Worm (Caenorhabditis elegans) whole organism, midembryonic: ENCODE results near the gene pals-19.

Experiments used
- T22C8.4 ChIP-seq: fragments of 200-800 bp; sonication (Bioruptor generic); IDR thresholded peaks from 2 replicates; pipeline ENCODE4 v1.3.6; 2022; ENCODE audit warnings: missing genetic modification characterization, missing compliant biosample characterization
- cog-1 ChIP-seq: sonication (generic microtip); optimal IDR thresholded peaks from 2 replicates; lab custom pipeline; 2016; ENCODE audit warnings: missing genetic modification characterization, missing compliant biosample characterization
- flt-1 ChIP-seq: fragments of 200-800 bp; sonication (Bioruptor generic); IDR thresholded peaks from 2 replicates; pipeline ENCODE4 v1.3.6; 2022; ENCODE audit warnings: missing genetic modification characterization, missing compliant biosample characterization
- klf-2 ChIP-seq: fragments of 200-800 bp; sonication (Bioruptor generic); conservative IDR thresholded peaks from 2 replicates; pipeline ENCODE4 v1.3.6; 2022; ENCODE audit warnings: missing genetic modification reagents, missing genetic modification characterization, missing compliant biosample characterization
- med-1 ChIP-seq: sonication (generic microtip); optimal IDR thresholded peaks from 2 replicates; lab custom pipeline; 2017; ENCODE audit warnings: missing genetic modification characterization, mild to moderate bottlenecking, missing compliant biosample characterization, antibody characterized with exemption, missing genetic modification reagents; ENCODE audit not compliant: insufficient read depth
- ref-1 ChIP-seq: fragments of 200-800 bp; sonication (Bioruptor generic); conservative IDR thresholded peaks from 2 replicates; pipeline ENCODE4 v1.3.6; 2022; ENCODE audit warnings: missing genetic modification reagents, missing genetic modification characterization, missing compliant biosample characterization
- tab-1 ChIP-seq: fragments of 200-800 bp; sonication (Bioruptor generic); IDR thresholded peaks from 2 replicates; pipeline ENCODE4 v1.3.6; 2022; ENCODE audit warnings: missing genetic modification characterization, missing compliant biosample characterization
- ztf-23 ChIP-seq: fragments of 200-800 bp; sonication (Bioruptor generic); IDR thresholded peaks from 2 replicates; pipeline ENCODE4 v1.3.6; 2022; ENCODE audit warnings: missing genetic modification reagents, missing genetic modification characterization, missing compliant biosample characterization
- ztf-29 ChIP-seq: fragments of 200-800 bp; sonication (Bioruptor generic); IDR thresholded peaks from 2 replicates; pipeline ENCODE4 v1.3.6; 2022; ENCODE audit warnings: missing genetic modification reagents, missing genetic modification characterization, missing compliant biosample characterization

pals-19 gene

ce11 chrIII:1380535-1381274 lies 21.0 kb upstream of the pals-19 start, which contains the start of the genes pals-21 and Y82E9BR.6:
Gene pals-21, minus strand, starts transcription at chrIII:1380635.
Gene Y82E9BR.6, plus strand, starts transcription at chrIII:1381224.
- TF ChIP-seq ref-1 (GFP tag; lab: Robert Waterston, UW) = no peak
- TF ChIP-seq tab-1 (GFP tag; lab: Robert Waterston, UW) = no peak
- TF ChIP-seq med-1 (GFP tag; lab: Kevin White, UChicago) = no peak
- TF ChIP-seq flt-1 (GFP tag; lab: Robert Waterston, UW) = no peak
- no peak for TF ChIP-seq klf-2
- TF ChIP-seq ztf-23 = no peak
- TF ChIP-seq cog-1 (tag; lab: Kevin White, UChicago) = no peak
- TF ChIP-seq ztf-29 = no peak
- TF ChIP-seq T22C8.4 (GFP tag; lab: Robert Waterston, UW) = no peak

- no peak for TF ChIP-seq flt-1 (GFP tag; lab: Robert Waterston, UW)
- TF ChIP-seq ztf-29 = no peak
- TF ChIP-seq klf-2 = no peak
- TF ChIP-seq cog-1 (tag; lab: Kevin White, UChicago) = no peak
- no peak for TF ChIP-seq med-1 (GFP tag; lab: Kevin White, UChicago)
- no peak for TF ChIP-seq T22C8.4 (GFP tag; lab: Robert Waterston, UW)
- TF ChIP-seq ref-1 (GFP tag; lab: Robert Waterston, UW) = no peak
- no peak for TF ChIP-seq tab-1 (GFP tag; lab: Robert Waterston, UW)
- TF ChIP-seq ztf-23 = no peak
These were observed 18.3 kb upstream of the pals-19 start for ce11 chrIII:1383483-1383882.

- no peak for TF ChIP-seq ref-1 (GFP tag; lab: Robert Waterston, UW)
- TF ChIP-seq klf-2 = no peak
- no peak for TF ChIP-seq ztf-29
- TF ChIP-seq med-1 (GFP tag; lab: Kevin White, UChicago) = no peak
- no peak for TF ChIP-seq ztf-23
These were observed 17.6 kb upstream of the pals-19 start, which contains the start of the genes fbxa-138 and Y82E9BR.5 for ce11 chrIII:1384092-1384491. Gene fbxa-138, minus strand, starts transcription at chrIII:1384252. Gene Y82E9BR.5, plus strand, starts transcription at chrIII:1384370.

- no peak for TF ChIP-seq ref-1 (GFP tag; lab: Robert Waterston, UW)
- no peak for TF ChIP-seq T22C8.4 (GFP tag; lab: Robert Waterston, UW)
- no peak for TF ChIP-seq flt-1 (GFP tag; lab: Robert Waterston, UW)
These were observed 17.0 kb upstream of the pals-19 start for ce11 chrIII:1384694-1385093.

- TF ChIP-seq tab-1 (GFP tag; lab: Robert Waterston, UW) (no peak), ztf-23 (no peak), med-1 (GFP tag; lab: Kevin White, UChicago) (no peak), klf-2 (no peak)
These were observed 13.3 kb upstream of the pals-19 start, which contains the start of gene pals-20 for ce11 chrIII:1388274-1389058. Gene pals-20, minus strand, starts transcription at chrIII:1388324.

ce11 chrIII:1389988-1390387 lies 11.8 kb upstream of the pals-19 start:
- TF ChIP-seq klf-2 (no peak), med-1 (GFP tag; lab: Kevin White, UChicago) (no peak), ref-1 (GFP tag; lab: Robert Waterston, UW) (no peak), T22C8.4 (GFP tag; lab: Robert Waterston, UW) (no peak), cog-1 (tag; lab: Kevin White, UChicago) (no peak)

- TF ChIP-seq cog-1 (tag; lab: Kevin White, UChicago) = no peak
- no peak for TF ChIP-seq ref-1 (GFP tag; lab: Robert Waterston, UW)
- no peak for TF ChIP-seq T22C8.4 (GFP tag; lab: Robert Waterston, UW)
- no peak for TF ChIP-seq tab-1 (GFP tag; lab: Robert Waterston, UW)
- no peak for TF ChIP-seq med-1 (GFP tag; lab: Kevin White, UChicago)
- TF ChIP-seq ztf-23 = no peak
- no peak for TF ChIP-seq klf-2
- no peak for TF ChIP-seq ztf-29
These were observed 10.0 kb upstream of the pals-19 start, which contains the start of gene pals-17 for ce11 chrIII:1391752-1392151. Gene pals-17, minus strand, starts transcription at chrIII:1391852.

- TF ChIP-seq ztf-29 (no peak), cog-1 (tag; lab: Kevin White, UChicago) (no peak), tab-1 (GFP tag; lab: Robert Waterston, UW) (no peak), T22C8.4 (GFP tag; lab: Robert Waterston, UW) (no peak), ztf-23 (no peak), flt-1 (GFP tag; lab: Robert Waterston, UW) (no peak), med-1 (GFP tag; lab: Kevin White, UChicago) (no peak), ref-1 (GFP tag; lab: Robert Waterston, UW) (no peak), klf-2 (no peak)
These were observed 9.0 kb upstream of the pals-19 start for ce11 chrIII:1392763-1393162.

ce11 chrIII:1395355-1395754 lies 6.4 kb upstream of the pals-19 start:
- no peak for TF ChIP-seq cog-1 (tag; lab: Kevin White, UChicago)
- no peak for TF ChIP-seq ztf-23
- no peak for TF ChIP-seq flt-1 (GFP tag; lab: Robert Waterston, UW)
- TF ChIP-seq klf-2 = no peak
- no peak for TF ChIP-seq med-1 (GFP tag; lab: Kevin White, UChicago)
- no peak for TF ChIP-seq ref-1 (GFP tag; lab: Robert Waterston, UW)
- no peak for TF ChIP-seq T22C8.4 (GFP tag; lab: Robert Waterston, UW)
- no peak for TF ChIP-seq tab-1 (GFP tag; lab: Robert Waterston, UW)
- no peak for TF ChIP-seq ztf-29
